Worm (Caenorhabditis elegans) whole organism, early embryonic: ENCODE measurements around the gene famp-1.
A peak's percentile ranks its signal among the peaks of the same experiment; 100 is the strongest.
"Not testable (repeated sequence)": the region's sequence is repeated elsewhere in the genome, so short reads cannot be mapped to it uniquely, and the experiment has no call there.

Experiments
- B0310.2 ChIP-seq: sonication (generic microtip); optimal IDR thresholded peaks from 2 replicates; lab custom pipeline; 2016; ENCODE audit warnings: mild to moderate bottlenecking, missing genetic modification characterization, missing compliant biosample characterization
- F13C5.2 ChIP-seq: sonication (generic microtip); optimal IDR thresholded peaks from 2 replicates; lab custom pipeline; 2017; ENCODE audit warnings: mild to moderate bottlenecking, missing genetic modification characterization, inconsistent platforms, missing compliant biosample characterization
- aly-1 ChIP-seq: sonication (generic microtip); optimal IDR thresholded peaks from 2 replicates; lab custom pipeline; 2016; ENCODE audit warnings: missing genetic modification characterization, missing compliant biosample characterization
- ama-1 ChIP-seq: fragments of 150-350 bp; optimal IDR thresholded peaks from 2 replicates; lab custom pipeline; 2014
- ceh-13 ChIP-seq: fragments of 200-800 bp; sonication (Bioruptor generic); optimal IDR thresholded peaks from 2 replicates; lab custom pipeline; 2018; ENCODE audit warnings: mild to moderate bottlenecking, missing genetic modification characterization, missing compliant biosample characterization
- ceh-36 ChIP-seq: sonication (generic microtip); optimal IDR thresholded peaks from 2 replicates; lab custom pipeline; 2016; ENCODE audit warnings: missing genetic modification characterization, inconsistent platforms, missing compliant biosample characterization
- ets-7 ChIP-seq: sonication (generic microtip); optimal IDR thresholded peaks from 2 replicates; lab custom pipeline; 2016; ENCODE audit warnings: missing genotype, missing genetic modification characterization, missing compliant biosample characterization
- flt-1 ChIP-seq: fragments of 200-800 bp; sonication (Bioruptor generic); IDR thresholded peaks from 2 replicates; pipeline ENCODE4 v1.3.6; 2022; ENCODE audit warnings: missing genetic modification characterization, missing compliant biosample characterization
- hmbx-1 ChIP-seq: sonication (generic microtip); optimal IDR thresholded peaks from 2 replicates; lab custom pipeline; 2016; ENCODE audit warnings: mild to moderate bottlenecking, missing genetic modification characterization, missing compliant biosample characterization
- hmg-4 ChIP-seq: fragments of 200-800 bp; sonication (Bioruptor generic); optimal IDR thresholded peaks from 2 replicates; lab custom pipeline; 2018; ENCODE audit warnings: mild to moderate bottlenecking, missing genetic modification characterization, missing compliant biosample characterization
- hnd-1 ChIP-seq: sonication (generic microtip); optimal IDR thresholded peaks from 2 replicates; lab custom pipeline; 2016; ENCODE audit warnings: missing genetic modification characterization, missing compliant biosample characterization
- pes-1 ChIP-seq: fragments of 200-800 bp; sonication (Bioruptor generic); IDR thresholded peaks from 2 replicates; pipeline ENCODE4 v1.3.6; 2022; ENCODE audit warnings: missing genetic modification reagents, missing genetic modification characterization, missing compliant biosample characterization
- scrt-1 ChIP-seq: fragments of 200-800 bp; sonication (Bioruptor generic); IDR thresholded peaks from 2 replicates; pipeline ENCODE4 v1.3.6; 2022; ENCODE audit warnings: missing genetic modification characterization, missing compliant biosample characterization
- tbx-37 ChIP-seq: fragments of 200-800 bp; sonication (Bioruptor generic); conservative IDR thresholded peaks from 2 replicates; pipeline ENCODE4 v1.3.6; 2022; ENCODE audit warnings: missing genetic modification reagents, missing genetic modification characterization, missing compliant biosample characterization

- TF ChIP-seq tbx-37 (GFP tag; lab: Robert Waterston, UW); pes-1 (GFP tag; lab: Robert Waterston, UW); B0310.2 (tag; lab: Kevin White, UChicago); aly-1 (tag; lab: Kevin White, UChicago); flt-1; ama-1 (lab: Kevin White, UChicago); hnd-1 (tag; lab: Kevin White, UChicago); F13C5.2 (tag; lab: Kevin White, UChicago); ceh-13; hmg-4 (GFP tag; lab: Kevin White, UChicago); ets-7; ceh-36 (tag; lab: Kevin White, UChicago); hmbx-1 (tag; lab: Kevin White, UChicago): not testable (repeated sequence)
- 0 out of 2 replicates have a peak, but pooled peaks have one; percentile 31 for TF ChIP-seq scrt-1
Measured at ce11 chrIV:2275545-2275944, 12.1 kb upstream of the famp-1 start, which contains the start of gene M70.5.
